Fruit fly (Drosophila melanogaster) whole organism, adult: Measurements from ENCODE around the gene mRRF2.

Source experiments
- CG11617 ChIP-seq: fragments of 200-800 bp; sonication (Bioruptor generic); optimal IDR thresholded peaks from 2 replicates; lab custom pipeline; 2017; ENCODE audit warnings: mild to moderate bottlenecking, missing biosample characterization, missing genetic modification reagents, missing genetic modification characterization
- CG12768 ChIP-seq: fragments of 200-800 bp; sonication (Bioruptor generic); optimal IDR thresholded peaks from 2 replicates; lab custom pipeline; 2017; ENCODE audit warnings: missing biosample characterization, missing genetic modification characterization, mild to moderate bottlenecking, moderate library complexity, missing genetic modification reagents
- CG14711 ChIP-seq: fragments of 200-800 bp; sonication (Bioruptor generic); optimal IDR thresholded peaks from 2 replicates; lab custom pipeline; 2018; ENCODE audit warnings: missing biosample characterization, mild to moderate bottlenecking, missing genetic modification characterization, moderate library complexity
- CG1620 ChIP-seq: fragments of 200-800 bp; sonication (Bioruptor generic); optimal IDR thresholded peaks from 2 replicates; lab custom pipeline; 2016; ENCODE audit warnings: missing biosample characterization, missing genetic modification characterization
- CG33017 ChIP-seq: fragments of 200-800 bp; sonication (Bioruptor generic); optimal IDR thresholded peaks from 2 replicates; lab custom pipeline; 2018; ENCODE audit warnings: missing biosample characterization, mild to moderate bottlenecking, missing genetic modification characterization, moderate library complexity
- CG5204 ChIP-seq: fragments of 200-800 bp; sonication (Bioruptor generic); optimal IDR thresholded peaks from 2 replicates; lab custom pipeline; 2016; ENCODE audit warnings: missing biosample characterization, missing genetic modification characterization
- CG7045 ChIP-seq: fragments of 200-800 bp; sonication (Bioruptor generic); optimal IDR thresholded peaks from 2 replicates; lab custom pipeline; 2017; ENCODE audit warnings: missing biosample characterization, mild to moderate bottlenecking, missing genetic modification characterization
- CG7101 ChIP-seq: fragments of 200-800 bp; sonication (Bioruptor generic); optimal IDR thresholded peaks from 2 replicates; lab custom pipeline; 2018; ENCODE audit warnings: missing biosample characterization, mild to moderate bottlenecking, missing genetic modification characterization, moderate library complexity
- Clk ChIP-seq: fragments of 200-800 bp; sonication (Bioruptor generic); optimal IDR thresholded peaks from 2 replicates; lab custom pipeline; 2017; ENCODE audit warnings: missing biosample characterization, missing genetic modification characterization
- Crg-1 ChIP-seq: fragments of 200-800 bp; sonication (Bioruptor generic); optimal IDR thresholded peaks from 2 replicates; lab custom pipeline; 2016; ENCODE audit warnings: missing biosample characterization, missing genetic modification characterization
- Hr96 ChIP-seq: fragments of 200-800 bp; sonication (Bioruptor generic); optimal IDR thresholded peaks from 2 replicates; lab custom pipeline; 2016; ENCODE audit warnings: missing biosample characterization, missing genetic modification characterization
- Mnt ChIP-seq: fragments of 200-800 bp; sonication (Bioruptor generic); optimal IDR thresholded peaks from 2 replicates; lab custom pipeline; 2016; ENCODE audit warnings: missing biosample characterization, mild to moderate bottlenecking, missing genetic modification characterization
- bab1 ChIP-seq: fragments of 200-800 bp; sonication (Bioruptor generic); optimal IDR thresholded peaks from 3 replicates; lab custom pipeline; 2019; ENCODE audit warnings: missing biosample characterization, mild to moderate bottlenecking, missing genetic modification characterization, moderate library complexity
- cic ChIP-seq: fragments of 200-800 bp; sonication (Bioruptor generic); optimal IDR thresholded peaks from 2 replicates; lab custom pipeline; 2017; ENCODE audit warnings: missing biosample characterization, mild to moderate bottlenecking, missing genetic modification characterization, moderate library complexity
- cnc ChIP-seq, 2 experiments: fragments of >200 bp; optimal IDR thresholded peaks; 2 replicates each; lab custom pipeline; 2017
- kay ChIP-seq: fragments of 200-800 bp; sonication (Bioruptor generic); peaks from one replicate; lab custom pipeline; 2016; ENCODE audit warnings: missing biosample characterization, missing genetic modification characterization, borderline replicate concordance
- ovo ChIP-seq: fragments of 200-800 bp; sonication (Bioruptor generic); optimal IDR thresholded peaks from 2 replicates; lab custom pipeline; 2016; ENCODE audit warnings: missing biosample characterization, missing genetic modification characterization
- pad ChIP-seq: fragments of 200-800 bp; sonication (Bioruptor generic); optimal IDR thresholded peaks from 3 replicates; lab custom pipeline; 2017; ENCODE audit warnings: missing biosample characterization, missing genetic modification characterization, mild to moderate bottlenecking, moderate library complexity, missing genetic modification reagents
- tj ChIP-seq: fragments of 200-800 bp; sonication (Bioruptor generic); optimal IDR thresholded peaks from 3 replicates; lab custom pipeline; 2017; ENCODE audit warnings: missing biosample characterization, mild to moderate bottlenecking, missing genetic modification characterization, moderate library complexity
- toe ChIP-seq: fragments of 200-800 bp; sonication (Bioruptor generic); optimal IDR thresholded peaks from 2 replicates; lab custom pipeline; 2016; ENCODE audit warnings: missing biosample characterization, missing genetic modification characterization

The mRRF2 gene

DNA sequence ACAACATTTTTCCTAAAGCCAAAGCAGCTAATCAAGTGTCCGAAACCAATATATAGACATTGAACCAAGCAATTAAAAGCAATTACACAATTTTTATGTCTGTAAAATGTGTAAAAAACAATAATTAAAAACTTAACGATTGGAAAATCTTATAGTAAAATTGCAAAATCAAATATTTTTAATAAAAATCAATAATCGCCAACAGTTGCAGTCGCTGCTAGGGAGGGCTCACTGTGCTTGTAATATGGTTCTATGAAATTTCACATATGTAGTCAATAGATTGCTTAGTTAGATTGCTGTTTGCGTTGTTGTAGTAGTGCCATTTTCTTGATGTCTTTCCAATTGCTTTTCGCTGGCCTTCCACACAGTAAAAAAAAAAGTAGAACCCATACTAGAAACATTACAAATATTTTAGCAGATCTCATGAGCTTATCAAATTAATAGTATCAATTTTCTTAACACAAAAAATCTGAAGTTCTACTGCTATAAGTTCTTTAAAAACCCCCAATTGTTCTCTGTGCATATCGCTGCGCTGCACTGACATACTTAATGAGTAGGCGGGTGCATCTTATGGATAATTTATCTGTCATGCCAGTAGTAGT lies 37.3 kb upstream of the mRRF2 start:
- no peak for TF ChIP-seq CG1620 (GFP tag; lab: Kevin White, UChicago)
- no peak for TF ChIP-seq CG33017 (tag; lab: Kevin White, UChicago)
- TF ChIP-seq CG11617 (GFP tag; lab: Kevin White, UChicago), result no peak
- TF ChIP-seq Mnt, result no peak
- no peak for TF ChIP-seq CG12768 (GFP tag; lab: Kevin White, UChicago)
- TF ChIP-seq tj (GFP tag; lab: Kevin White, UChicago), result no peak
- no peak for TF ChIP-seq cic (GFP tag; lab: Kevin White, UChicago)
- no peak for TF ChIP-seq CG5204

dm6 chr3R:22576979-22577378 lies 36.5 kb upstream of the mRRF2 start:
- TF ChIP-seq tj (GFP tag; lab: Kevin White, UChicago) (no peak), CG33017 (tag; lab: Kevin White, UChicago) (no peak), pad (GFP tag; lab: Kevin White, UChicago) (no peak), ovo (no peak), CG1620 (GFP tag; lab: Kevin White, UChicago) (no peak), kay (GFP tag; lab: Kevin White, UChicago) (no peak), Clk (GFP tag; lab: Kevin White, UChicago) (no peak), CG11617 (GFP tag; lab: Kevin White, UChicago) (no peak), cnc (optimal IDR thresholded peaks at IDR 0.05; lab: Kevin White, UChicago) (no peak), CG5204 (no peak), Mnt (no peak), Crg-1 (GFP tag; lab: Kevin White, UChicago) (no peak), CG7045 (no peak), cic (GFP tag; lab: Kevin White, UChicago) (no peak), Hr96 (GFP tag; lab: Kevin White, UChicago) (no peak), CG14711 (no peak), CG12768 (GFP tag; lab: Kevin White, UChicago) (no peak)

DNA sequence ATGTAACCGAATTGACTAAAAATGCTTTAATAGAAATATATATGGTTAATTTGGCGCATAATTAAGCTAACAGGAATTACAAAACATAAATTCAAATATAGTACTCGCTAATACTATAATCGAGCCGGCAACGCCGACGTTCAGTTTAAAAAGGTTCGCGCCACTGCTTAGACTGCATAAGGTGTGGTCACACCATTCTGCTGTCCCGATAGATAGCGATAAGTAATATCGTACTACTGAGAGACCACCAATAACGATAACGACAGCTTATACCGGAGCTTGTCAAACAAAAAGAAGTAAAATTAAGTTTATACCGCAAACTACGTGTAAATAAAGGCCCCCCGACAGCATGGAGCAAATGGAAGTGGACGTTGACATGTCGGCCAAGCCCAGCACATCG lies 32.9 kb upstream of the mRRF2 start, which contains the start of gene CSN6:
TSS of gene CSN6 (plus strand) at position 228 of the 400 bp plus-strand sequence.
- TF ChIP-seq Mnt (peak; percentile 57), bab1 (GFP tag; lab: Kevin White, UChicago) (peak; percentile 72), tj (GFP tag; lab: Kevin White, UChicago) (no peak), cic (GFP tag; lab: Kevin White, UChicago) (no peak)

DNA sequence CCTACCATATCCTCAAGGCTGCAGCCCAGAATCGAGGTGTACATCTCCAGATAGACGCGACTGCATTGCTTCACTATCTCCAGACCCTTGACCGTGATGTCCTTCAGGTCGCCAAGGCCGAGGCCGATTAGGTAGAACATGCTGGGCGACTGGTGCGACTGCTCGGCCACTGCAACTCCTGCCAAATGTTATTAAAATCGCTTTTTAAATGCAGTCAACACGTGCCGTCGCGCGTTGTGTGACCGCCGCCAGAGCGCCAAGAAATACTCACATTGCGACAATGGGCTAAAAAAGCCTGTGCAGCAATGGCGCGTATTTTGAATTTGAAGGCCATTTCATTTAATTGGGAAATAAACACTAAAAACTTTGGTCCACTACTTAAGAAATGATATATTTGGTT lies 30.5 kb upstream of the mRRF2 start, which contains the start of gene Dph5:
TSS of gene Dph5 (minus strand) at position 245 of the 400 bp plus-strand sequence.
- TF ChIP-seq Crg-1 (GFP tag; lab: Kevin White, UChicago) (no peak), CG5204 (no peak), CG12768 (GFP tag; lab: Kevin White, UChicago) (no peak), Mnt (peak; percentile 91), ovo (no peak), CG33017 (tag; lab: Kevin White, UChicago) (no peak), CG7045 (no peak), bab1 (GFP tag; lab: Kevin White, UChicago) (peak; percentile 7), pad (GFP tag; lab: Kevin White, UChicago) (no peak), toe (GFP tag; lab: Kevin White, UChicago) (no peak)

- peak; percentile 97 for TF ChIP-seq Mnt
- TF ChIP-seq ovo, result no peak
Observed at dm6 chr3R:22584582-22584981, 28.9 kb upstream of the mRRF2 start, which contains the start of the genes CG33107 and CG6937. Gene CG33107 (minus strand): TSS chr3R:22584718. Gene CG6937 (plus strand): TSS chr3R:22584773.

DNA sequence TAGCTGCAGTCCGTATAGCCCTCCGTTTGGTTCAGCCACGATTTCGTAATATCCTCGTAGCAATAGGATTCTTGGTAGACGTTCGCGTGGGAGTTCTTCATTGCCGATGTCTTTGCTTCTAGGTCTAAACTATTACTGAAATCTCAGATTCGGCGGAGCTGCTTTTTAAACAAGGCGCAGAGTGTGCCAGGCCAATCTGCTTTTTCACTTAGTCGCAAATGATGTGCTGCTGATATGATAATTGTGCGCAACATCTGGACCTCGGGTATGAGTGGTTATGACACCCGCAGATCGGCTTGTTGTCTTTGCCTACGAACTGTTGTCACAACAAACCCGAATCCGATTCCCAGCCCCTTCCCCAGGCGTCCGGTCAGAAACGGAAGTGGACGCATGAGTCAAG lies 27.0 kb upstream of the mRRF2 start, which contains the start of gene btn:
TSS of gene btn (minus strand) at position 101 of the 400 bp plus-strand sequence.
- TF ChIP-seq pad (GFP tag; lab: Kevin White, UChicago) (no peak), toe (GFP tag; lab: Kevin White, UChicago) (no peak), CG11617 (GFP tag; lab: Kevin White, UChicago) (no peak), CG33017 (tag; lab: Kevin White, UChicago) (no peak), CG14711 (no peak), CG7045 (no peak), CG5204 (no peak), bab1 (GFP tag; lab: Kevin White, UChicago) (no peak), CG7101 (tag; lab: Kevin White, UChicago) (no peak), cic (GFP tag; lab: Kevin White, UChicago) (no peak), CG1620 (GFP tag; lab: Kevin White, UChicago) (no peak), tj (GFP tag; lab: Kevin White, UChicago) (no peak), kay (GFP tag; lab: Kevin White, UChicago) (no peak), CG12768 (GFP tag; lab: Kevin White, UChicago) (no peak), ovo (no peak), Crg-1 (GFP tag; lab: Kevin White, UChicago) (no peak), cnc (optimal IDR thresholded peaks at IDR 0.05; lab: Kevin White, UChicago) (no peak), Mnt (no peak), Clk (GFP tag; lab: Kevin White, UChicago) (no peak)

dm6 chr3R:22587419-22587963 lies 26.0 kb upstream of the mRRF2 start, which contains the start of gene Efa6:
Gene Efa6 (plus strand): TSS chr3R:22587755.
- TF ChIP-seq cnc (optimal IDR thresholded peaks at IDR 0.05; lab: Kevin White, UChicago), result no peak
- peak; percentile 90 for TF ChIP-seq toe (GFP tag; lab: Kevin White, UChicago)
- peak; percentile 65 for TF ChIP-seq CG7101 (tag; lab: Kevin White, UChicago)
- TF ChIP-seq bab1 (GFP tag; lab: Kevin White, UChicago), result peak; percentile 66
- TF ChIP-seq CG5204, result no peak
- no peak for TF ChIP-seq Hr96 (GFP tag; lab: Kevin White, UChicago)
- TF ChIP-seq pad (GFP tag; lab: Kevin White, UChicago), result peak; percentile 44
- TF ChIP-seq CG33017 (tag; lab: Kevin White, UChicago), result peak; percentile 10
- peak; percentile 73 for TF ChIP-seq ovo
- peak; percentile 64 for TF ChIP-seq tj (GFP tag; lab: Kevin White, UChicago)
- TF ChIP-seq CG11617 (GFP tag; lab: Kevin White, UChicago), result peak; percentile 56
- TF ChIP-seq CG7045, result peak; percentile 62
- peak; percentile 60 for TF ChIP-seq Clk (GFP tag; lab: Kevin White, UChicago)
- peak; percentile 65 for TF ChIP-seq Mnt
- peak; percentile 62 for TF ChIP-seq CG1620 (GFP tag; lab: Kevin White, UChicago)
- no peak for TF ChIP-seq kay (GFP tag; lab: Kevin White, UChicago)
- TF ChIP-seq CG12768 (GFP tag; lab: Kevin White, UChicago), result peak; percentile 56
- peak; percentile 64 for TF ChIP-seq Crg-1 (GFP tag; lab: Kevin White, UChicago)
- peak; percentile 56 for TF ChIP-seq CG14711
- peak; percentile 85 for TF ChIP-seq cic (GFP tag; lab: Kevin White, UChicago)
